Fruit fly (Drosophila melanogaster) whole organism, embryonic: ENCODE results near the gene CG6788.
A peak's percentile ranks its signal among the peaks of the same experiment; 100 is the strongest.

Experiments used
- B-H1 ChIP-seq: fragments of 200-800 bp; sonication (Bioruptor generic); IDR thresholded peaks from 3 replicates; pipeline ENCODE4 v1.3.6; 2022; ENCODE audit warnings: missing biosample characterization, missing genetic modification characterization
- BEAF-32 ChIP-seq: fragments of 200-800 bp; sonication (Bioruptor generic); optimal IDR thresholded peaks from 3 replicates; lab custom pipeline; 2017; ENCODE audit warnings: missing biosample characterization, missing genetic modification characterization, mild to moderate bottlenecking, moderate library complexity, missing genetic modification reagents
- Bgb ChIP-seq: fragments of 200-800 bp; sonication (Bioruptor generic); IDR thresholded peaks from 2 replicates; pipeline ENCODE4 v1.3.6; 2022; ENCODE audit warnings: missing biosample characterization, missing genetic modification characterization; ENCODE audit not compliant: partially characterized antibody
- CG13123 ChIP-seq: fragments of 200-800 bp; sonication (Bioruptor generic); optimal IDR thresholded peaks from 2 replicates; lab custom pipeline; 2016; ENCODE audit warnings: missing biosample characterization, missing genetic modification characterization
- CG13296 ChIP-seq: fragments of 200-800 bp; sonication (Bioruptor generic); optimal IDR thresholded peaks from 3 replicates; lab custom pipeline; 2018; ENCODE audit warnings: missing biosample characterization, mild to moderate bottlenecking, missing genetic modification characterization
- CG15601 ChIP-seq: fragments of 200-800 bp; sonication (Bioruptor generic); optimal IDR thresholded peaks from 3 replicates; lab custom pipeline; 2019; ENCODE audit warnings: missing biosample characterization, mild to moderate bottlenecking, missing genetic modification characterization, moderate library complexity
- CG2116 ChIP-seq: fragments of 200-800 bp; sonication (Bioruptor generic); optimal IDR thresholded peaks from 3 replicates; lab custom pipeline; 2018; ENCODE audit warnings: missing biosample characterization, mild to moderate bottlenecking, missing genetic modification characterization
- CG2129 ChIP-seq: fragments of 200-800 bp; sonication (Bioruptor generic); IDR thresholded peaks from 2 replicates; pipeline ENCODE4 v1.3.6; 2022; ENCODE audit warnings: missing biosample characterization, missing genetic modification characterization; ENCODE audit not compliant: partially characterized antibody
- CG34376 ChIP-seq: fragments of 200-800 bp; sonication (Bioruptor generic); optimal IDR thresholded peaks from 2 replicates; lab custom pipeline; 2018; ENCODE audit warnings: missing biosample characterization, mild to moderate bottlenecking, missing genetic modification characterization
- CG3995 ChIP-seq: fragments of 200-800 bp; sonication (Bioruptor generic); optimal IDR thresholded peaks from 3 replicates; lab custom pipeline; 2016; ENCODE audit warnings: missing biosample characterization, missing genetic modification characterization
- CG4707 ChIP-seq: fragments of 200-800 bp; sonication (Bioruptor generic); optimal IDR thresholded peaks from 2 replicates; lab custom pipeline; 2018; ENCODE audit warnings: missing biosample characterization, mild to moderate bottlenecking, missing genetic modification characterization, moderate library complexity
- CG4730 ChIP-seq: fragments of 200-800 bp; sonication (Bioruptor generic); IDR thresholded peaks from 2 replicates; pipeline ENCODE4 v1.3.6; 2022; ENCODE audit warnings: missing biosample characterization, missing genetic modification characterization
- CG5953 ChIP-seq: fragments of 200-800 bp; sonication (Bioruptor generic); IDR thresholded peaks from 2 replicates; pipeline ENCODE4 v1.3.6; 2022; ENCODE audit warnings: missing biosample characterization, missing genetic modification characterization
- CG7928 ChIP-seq: fragments of 200-800 bp; sonication (Bioruptor generic); optimal IDR thresholded peaks from 2 replicates; lab custom pipeline; 2017; ENCODE audit warnings: missing biosample characterization, mild to moderate bottlenecking, missing genetic modification characterization
- CG8089 ChIP-seq: fragments of 200-800 bp; sonication (Bioruptor generic); optimal IDR thresholded peaks from 3 replicates; lab custom pipeline; 2016; ENCODE audit warnings: missing biosample characterization, missing genetic modification characterization
- CG8944 ChIP-seq: fragments of 200-800 bp; sonication (Bioruptor generic); optimal IDR thresholded peaks from 3 replicates; lab custom pipeline; 2016; ENCODE audit warnings: missing biosample characterization, missing genetic modification characterization
- CHES-1-like ChIP-seq: fragments of 200-800 bp; sonication (Bioruptor generic); optimal IDR thresholded peaks from 2 replicates; lab custom pipeline; 2016; ENCODE audit warnings: missing biosample characterization, missing genetic modification characterization
- E2f2 ChIP-seq: fragments of 200-800 bp; sonication (Bioruptor generic); IDR thresholded peaks from 2 replicates; pipeline ENCODE4 v1.3.6; 2022; ENCODE audit warnings: missing biosample characterization, missing genetic modification characterization
- H15 ChIP-seq: fragments of 200-800 bp; sonication (Bioruptor generic); IDR thresholded peaks from 3 replicates; pipeline ENCODE4 v1.3.6; 2022; ENCODE audit warnings: missing biosample characterization, missing genetic modification characterization
- HmgD ChIP-seq: fragments of 200-800 bp; sonication (Bioruptor generic); optimal IDR thresholded peaks from 3 replicates; lab custom pipeline; 2016; ENCODE audit warnings: missing biosample characterization, missing genetic modification characterization
- Hmx ChIP-seq: fragments of 200-800 bp; sonication (Bioruptor generic); optimal IDR thresholded peaks from 2 replicates; lab custom pipeline; 2016; ENCODE audit warnings: missing biosample characterization, missing genetic modification characterization
- Kr ChIP-seq: fragments of 200-800 bp; sonication (Bioruptor generic); optimal IDR thresholded peaks from 2 replicates; lab custom pipeline; 2017; ENCODE audit warnings: missing biosample characterization, mild to moderate bottlenecking, missing genetic modification characterization
- MTF-1 ChIP-seq: fragments of 200-800 bp; sonication (Bioruptor generic); optimal IDR thresholded peaks from 2 replicates; lab custom pipeline; 2018; ENCODE audit warnings: missing biosample characterization, mild to moderate bottlenecking, missing genetic modification characterization, borderline replicate concordance
- NK7.1 ChIP-seq: fragments of 200-800 bp; sonication (Bioruptor generic); optimal IDR thresholded peaks from 3 replicates; lab custom pipeline; 2016; ENCODE audit warnings: missing biosample characterization, missing genetic modification characterization
- Scr ChIP-seq: fragments of 200-800 bp; sonication (Bioruptor generic); IDR thresholded peaks from 2 replicates; pipeline ENCODE4 v1.3.6; 2022; ENCODE audit warnings: missing biosample characterization, missing genetic modification characterization; ENCODE audit not compliant: partially characterized antibody
- Six4 ChIP-seq: fragments of 200-800 bp; sonication (Bioruptor generic); optimal IDR thresholded peaks from 2 replicates; lab custom pipeline; 2016; ENCODE audit warnings: missing biosample characterization, missing genetic modification characterization
- Sry-δ ChIP-seq: fragments of 200-800 bp; sonication (Bioruptor generic); optimal IDR thresholded peaks from 2 replicates; lab custom pipeline; 2016; ENCODE audit warnings: missing biosample characterization, missing genetic modification characterization
- Usf ChIP-seq: fragments of 200-800 bp; sonication (Bioruptor generic); optimal IDR thresholded peaks from 2 replicates; lab custom pipeline; 2017; ENCODE audit warnings: missing genotype, missing biosample characterization, missing genetic modification characterization
- abd-A ChIP-seq: fragments of 200-800 bp; sonication (Bioruptor generic); optimal IDR thresholded peaks from 3 replicates; lab custom pipeline; 2019; ENCODE audit warnings: missing biosample characterization, mild to moderate bottlenecking, missing genetic modification characterization, moderate library complexity
- ac ChIP-seq: fragments of 200-800 bp; sonication (Bioruptor generic); optimal IDR thresholded peaks from 3 replicates; lab custom pipeline; 2017; ENCODE audit warnings: missing biosample characterization, mild to moderate bottlenecking, missing genetic modification characterization
- ash1 ChIP-seq: fragments of 200-800 bp; sonication (Bioruptor generic); optimal IDR thresholded peaks from 2 replicates; lab custom pipeline; 2018; ENCODE audit warnings: missing biosample characterization, mild to moderate bottlenecking, missing genetic modification characterization
- bsh ChIP-seq, 2 experiments: fragments of 200-800 bp; sonication (Bioruptor generic); optimal IDR thresholded peaks; 2 replicates each; lab custom pipeline; 2017 to 2018; ENCODE audit warnings: mild to moderate bottlenecking in 2 of 2, missing biosample characterization in 2 of 2, missing genetic modification characterization in 2 of 2, moderate library complexity in 1 of 2
- fd3F ChIP-seq: fragments of 200-800 bp; sonication (Bioruptor generic); optimal IDR thresholded peaks from 2 replicates; lab custom pipeline; 2018; ENCODE audit warnings: missing biosample characterization, mild to moderate bottlenecking, missing genetic modification characterization, moderate library complexity
- insv ChIP-seq, 2 experiments: fragments of 200-800 bp; sonication (Bioruptor generic); optimal IDR thresholded peaks; 3 replicates each; lab custom pipeline; 2016 to 2018; ENCODE audit warnings: missing biosample characterization in 2 of 2, missing genetic modification characterization in 2 of 2
- jing ChIP-seq: fragments of 200-800 bp; sonication (Bioruptor generic); optimal IDR thresholded peaks from 2 replicates; lab custom pipeline; 2018; ENCODE audit warnings: missing biosample characterization, mild to moderate bottlenecking, missing genetic modification characterization
- lola ChIP-seq, 3 experiments: fragments of >200 bp in 2 of 3; fragments of 200-800 bp in 1 of 3; sonication (Bioruptor generic) in 1 of 3; optimal IDR thresholded peaks; 2 replicates each; lab custom pipeline; 2017 to 2019; ENCODE audit warnings: missing biosample characterization in 3 of 3, missing genetic modification characterization in 3 of 3, mild to moderate bottlenecking in 1 of 3, moderate library complexity in 1 of 3
- maf-S ChIP-seq: fragments of 200-800 bp; sonication (Bioruptor generic); optimal IDR thresholded peaks from 2 replicates; lab custom pipeline; 2016; ENCODE audit warnings: missing biosample characterization, missing genetic modification characterization
- pita ChIP-seq: fragments of 200-800 bp; sonication (Bioruptor generic); optimal IDR thresholded peaks from 2 replicates; lab custom pipeline; 2017; ENCODE audit warnings: missing biosample characterization, mild to moderate bottlenecking, missing genetic modification characterization
- pum ChIP-seq: fragments of 200-800 bp; sonication (Bioruptor generic); optimal IDR thresholded peaks from 2 replicates; lab custom pipeline; 2016; ENCODE audit warnings: missing biosample characterization, missing genetic modification characterization
- repo ChIP-seq: fragments of 200-800 bp; sonication (Bioruptor generic); optimal IDR thresholded peaks from 2 replicates; lab custom pipeline; 2016; ENCODE audit warnings: missing biosample characterization, missing genetic modification characterization
- sens-2 ChIP-seq: fragments of 200-800 bp; sonication (Bioruptor generic); IDR thresholded peaks from 2 replicates; pipeline ENCODE4 v1.3.6; 2022; ENCODE audit warnings: missing biosample characterization, missing genetic modification characterization
- sug ChIP-seq: fragments of 200-800 bp; optimal IDR thresholded peaks from 2 replicates; lab custom pipeline; 2019; ENCODE audit warnings: missing biosample characterization, mild to moderate bottlenecking, missing genetic modification characterization, moderate library complexity
- tgo ChIP-seq: fragments of 200-800 bp; sonication (Bioruptor generic); IDR thresholded peaks from 3 replicates; pipeline ENCODE4 v1.3.6; 2022; ENCODE audit warnings: missing biosample characterization, missing genetic modification characterization
- tna ChIP-seq: fragments of 200-800 bp; sonication (Bioruptor generic); IDR thresholded peaks from 2 replicates; pipeline ENCODE4 v1.3.6; 2022; ENCODE audit warnings: missing biosample characterization, missing genetic modification characterization; ENCODE audit not compliant: partially characterized antibody
- trem ChIP-seq: fragments of 200-800 bp; optimal IDR thresholded peaks from 3 replicates; lab custom pipeline; 2019; ENCODE audit warnings: missing biosample characterization, mild to moderate bottlenecking, missing genetic modification characterization, moderate library complexity
- vnd ChIP-seq: fragments of 200-800 bp; sonication (Bioruptor generic); IDR thresholded peaks from 3 replicates; pipeline ENCODE4 v1.3.6; 2022; ENCODE audit warnings: missing biosample characterization, missing genetic modification characterization; ENCODE audit not compliant: partially characterized antibody
- wdn ChIP-seq: fragments of 200-800 bp; sonication (Bioruptor generic); IDR thresholded peaks from 2 replicates; pipeline ENCODE4 v1.3.6; 2022; ENCODE audit warnings: missing biosample characterization, missing genetic modification characterization
- zen ChIP-seq: fragments of 200-800 bp; sonication (Bioruptor generic); optimal IDR thresholded peaks from 3 replicates; lab custom pipeline; 2018; ENCODE audit warnings: missing biosample characterization, mild to moderate bottlenecking, missing genetic modification characterization, moderate library complexity
- zf30C ChIP-seq: fragments of 200-800 bp; sonication (Bioruptor generic); optimal IDR thresholded peaks from 3 replicates; lab custom pipeline; 2018; ENCODE audit warnings: missing biosample characterization, mild to moderate bottlenecking, missing genetic modification characterization

Gene CG6788

dm6 chrX:17856458-17857277 lies 31.3 kb upstream of the CG6788 start, which contains the start of gene Srx (continued):
- TF ChIP-seq HmgD (GFP tag; lab: Kevin White, UChicago) = no peak
- TF ChIP-seq sug (tag; lab: Kevin White, UChicago) = peak; percentile 94
- no peak for TF ChIP-seq tgo (GFP tag; lab: Robert Waterston, UW)
- TF ChIP-seq Usf = no peak
- no peak for TF ChIP-seq CG13123
- TF ChIP-seq CG3995 (GFP tag; lab: Kevin White, UChicago) = no peak
- TF ChIP-seq Scr (GFP tag; lab: Robert Waterston, UW) = peak; percentile 26; the same call in 1 of the 2 replicates
- no peak for TF ChIP-seq pita (GFP tag; lab: Kevin White, UChicago)
- no peak for TF ChIP-seq abd-A (tag; lab: Kevin White, UChicago)
- no peak for TF ChIP-seq CG8944
- TF ChIP-seq insv (GFP tag; optimal IDR thresholded peaks at IDR 0.05; lab: Kevin White, UChicago) = peak in 1 of 2 experiments; percentile 4
- peak; percentile 42 for TF ChIP-seq BEAF-32 (GFP tag; lab: Kevin White, UChicago)
- TF ChIP-seq MTF-1 = no peak
- no peak for TF ChIP-seq fd3F (GFP tag; lab: Kevin White, UChicago)
- TF ChIP-seq ac = no peak
- no peak for TF ChIP-seq Hmx (GFP tag; lab: Kevin White, UChicago)
- TF ChIP-seq lola (GFP tag; optimal IDR thresholded peaks at IDR 0.05; lab: Kevin White, UChicago) = no peak
- TF ChIP-seq CG34376 = peak; percentile 79
- TF ChIP-seq repo = no peak
- TF ChIP-seq pum (GFP tag; lab: Kevin White, UChicago) = no peak
- no peak for TF ChIP-seq zen
- TF ChIP-seq jing (GFP tag; lab: Kevin White, UChicago) = no peak
- TF ChIP-seq tna = no peak
- TF ChIP-seq sens-2 (GFP tag; lab: Robert Waterston, UW) = no peak
- TF ChIP-seq maf-S (GFP tag; lab: Kevin White, UChicago) = no peak
- peak; percentile 25 for TF ChIP-seq CG13296
- TF ChIP-seq CG2116 (GFP tag; lab: Kevin White, UChicago) = peak; percentile 53
- no peak for TF ChIP-seq CG8089 (GFP tag; lab: Kevin White, UChicago)
- TF ChIP-seq CHES-1-like = no peak
- TF ChIP-seq Sry-δ = peak; percentile 21
- no peak for TF ChIP-seq H15 (GFP tag; lab: Robert Waterston, UW)
- TF ChIP-seq CG4730 (GFP tag; lab: Robert Waterston, UW) = no peak
- no peak for TF ChIP-seq CG5953 (GFP tag; lab: Robert Waterston, UW)
- no peak for TF ChIP-seq Bgb
- peak in 1 of 2 experiments; percentile 13 for TF ChIP-seq bsh (GFP tag; optimal IDR thresholded peaks at IDR 0.05; lab: Kevin White, UChicago)
- peak; percentile 89 for TF ChIP-seq E2f2 (GFP tag; lab: Robert Waterston, UW)
- TF ChIP-seq NK7.1 = no peak
- TF ChIP-seq CG2129 (GFP tag; lab: Robert Waterston, UW) = no peak
- TF ChIP-seq trem (tag; lab: Kevin White, UChicago) = peak; percentile 66
- no peak for TF ChIP-seq vnd (GFP tag; lab: Robert Waterston, UW)
- no peak for TF ChIP-seq CG4707
- TF ChIP-seq wdn (GFP tag; lab: Robert Waterston, UW) = no peak
- TF ChIP-seq zf30C (GFP tag; lab: Kevin White, UChicago) = no peak
- TF ChIP-seq CG7928 (GFP tag; lab: Kevin White, UChicago) = no peak
- no peak for TF ChIP-seq Kr
- no peak for TF ChIP-seq ash1 (GFP tag; lab: Kevin White, UChicago)
- TF ChIP-seq Six4 (GFP tag; lab: Kevin White, UChicago) = no peak
- TF ChIP-seq CG15601 = no peak
- no peak for TF ChIP-seq B-H1 (GFP tag; lab: Robert Waterston, UW)
